Fruit fly (Drosophila melanogaster): ENCODE data around the gene Vha16-2.

DNA sequence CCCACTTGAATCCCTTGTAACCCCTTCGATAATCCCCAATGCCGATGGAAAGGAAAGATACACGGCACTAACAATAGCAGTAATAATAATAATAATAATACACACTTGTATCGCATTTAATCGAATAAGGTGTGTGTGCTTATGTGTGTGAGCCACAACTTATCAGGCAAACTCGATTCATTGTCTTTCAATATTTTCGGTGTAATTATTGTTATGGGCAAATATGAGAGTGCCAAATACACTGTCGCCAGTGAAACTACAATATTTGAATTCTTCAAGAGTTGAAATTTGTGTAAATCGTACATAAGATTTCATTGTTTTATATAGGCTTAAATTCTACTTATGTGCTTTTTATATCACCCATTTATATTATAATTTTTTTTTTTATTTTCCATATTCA is 41.5 kb downstream of the Vha16-2 start:
- no peak for TF ChIP-seq usp (GFP tag; optimal IDR thresholded peaks at IDR 0.05)
- TF ChIP-seq pan (optimal IDR thresholded peaks at IDR 0.05): no peak
- TF ChIP-seq EcR (GFP tag; optimal IDR thresholded peaks at IDR 0.05): no peak
- TF ChIP-seq Dll (optimal IDR thresholded peaks at IDR 0.05): no peak
